Worm (Caenorhabditis elegans): ENCODE data around the gene F08D12.2.

- TF ChIP-seq mdl-1 (tag; optimal IDR thresholded peaks at IDR 0.05) (no peak), ztf-11 (tag; optimal IDR thresholded peaks at IDR 0.05) (no peak), ceh-16 (tag; optimal IDR thresholded peaks at IDR 0.05) (no peak), snpc-4 (tag; optimal IDR thresholded peaks at IDR 0.05) (no peak), nhr-25 (tag; optimal IDR thresholded peaks at IDR 0.05) (no peak)
Measured at ce11 chrII:2780804-2781203, 651 bp upstream of the F08D12.2 start.

Measured in whole organism, L2 larva.